Worm (Caenorhabditis elegans) whole organism, young adult: Measurements from ENCODE around the gene F08F1.4.
A peak's percentile ranks its signal among the peaks of the same experiment; 100 is the strongest.

Experiments used
- B0019.2 ChIP-seq: fragments of 200-800 bp; sonication (Bioruptor generic); conservative IDR thresholded peaks from 2 replicates; pipeline ENCODE4 v1.3.6; 2022; ENCODE audit warnings: missing genetic modification reagents, missing genetic modification characterization, missing compliant biosample characterization
- B0261.1 ChIP-seq: sonication (generic microtip); optimal IDR thresholded peaks from 2 replicates; lab custom pipeline; 2016; ENCODE audit warnings: mild to moderate bottlenecking, missing genetic modification characterization, moderate library complexity, missing compliant biosample characterization
- C06A6.2 ChIP-seq: fragments of 200-800 bp; sonication (Bioruptor generic); conservative IDR thresholded peaks from 2 replicates; pipeline ENCODE4 v1.3.6; 2022; ENCODE audit warnings: missing genetic modification characterization, missing compliant biosample characterization
- F10E7.11 ChIP-seq: sonication (generic microtip); optimal IDR thresholded peaks from 2 replicates; lab custom pipeline; 2017; ENCODE audit warnings: mild to moderate bottlenecking, missing genetic modification characterization, moderate library complexity, missing compliant biosample characterization
- F23B12.7 ChIP-seq: sonication (generic microtip); optimal IDR thresholded peaks from 2 replicates; lab custom pipeline; 2017; ENCODE audit warnings: missing genetic modification characterization, mild to moderate bottlenecking, missing compliant biosample characterization, antibody characterized with exemption, moderate library complexity; ENCODE audit not compliant: insufficient read depth
- F55B11.4 ChIP-seq: sonication (generic microtip); optimal IDR thresholded peaks from 2 replicates; lab custom pipeline; 2016; ENCODE audit warnings: missing compliant biosample characterization, missing genetic modification characterization, borderline replicate concordance; ENCODE audit not compliant: insufficient read depth
- F57C9.4 ChIP-seq: sonication (generic microtip); optimal IDR thresholded peaks from 2 replicates; lab custom pipeline; 2017; ENCODE audit warnings: mild to moderate bottlenecking, missing genetic modification characterization, missing compliant biosample characterization
- K12H6.12 ChIP-seq: fragments of 200-800 bp; sonication (Bioruptor generic); optimal IDR thresholded peaks from 2 replicates; lab custom pipeline; 2018; ENCODE audit warnings: mild to moderate bottlenecking, missing genetic modification characterization, missing compliant biosample characterization
- T07F8.4 ChIP-seq: sonication (generic microtip); optimal IDR thresholded peaks from 2 replicates; lab custom pipeline; 2016; ENCODE audit warnings: mild to moderate bottlenecking, missing genetic modification characterization, moderate library complexity, missing compliant biosample characterization
- Y53G8AR.9 ChIP-seq: fragments of 200-800 bp; sonication (Bioruptor generic); conservative IDR thresholded peaks from 2 replicates; pipeline ENCODE4 v1.3.6; 2022; ENCODE audit warnings: missing genetic modification reagents, missing genetic modification characterization, missing compliant biosample characterization
- Y95B8A.8 ChIP-seq: fragments of 200-800 bp; sonication (Bioruptor generic); IDR thresholded peaks from 2 replicates; pipeline ENCODE4 v1.3.6; 2022; ENCODE audit warnings: missing genetic modification reagents, missing genetic modification characterization, missing compliant biosample characterization
- ama-1 ChIP-seq, 3 experiments: fragments of 150-350 bp in 1 of 3; sonication (generic microtip) in 2 of 3; optimal IDR thresholded peaks; 2 replicates each; lab custom pipeline; 2014 to 2018; ENCODE audit warnings: missing biosample characterization in 2 of 3, missing genetic modification characterization in 2 of 3, missing genetic modification reagents in 2 of 3
- attf-5 ChIP-seq: fragments of 200-800 bp; sonication (Bioruptor generic); optimal IDR thresholded peaks from 2 replicates; lab custom pipeline; 2018; ENCODE audit warnings: mild to moderate bottlenecking, missing genetic modification characterization, missing compliant biosample characterization
- attf-6 ChIP-seq: fragments of 200-800 bp; sonication (Bioruptor generic); IDR thresholded peaks from 2 replicates; pipeline ENCODE4 v1.3.6; 2022; ENCODE audit warnings: missing genetic modification reagents, missing genetic modification characterization, missing compliant biosample characterization
- ccch-3 ChIP-seq: fragments of 200-800 bp; sonication (Bioruptor generic); optimal IDR thresholded peaks from 2 replicates; lab custom pipeline; 2018; ENCODE audit warnings: mild to moderate bottlenecking, missing genetic modification characterization, missing compliant biosample characterization
- cebp-1 ChIP-seq, 2 experiments: fragments of 200-800 bp in 1 of 2; sonication (Bioruptor generic) in 1 of 2; sonication (generic microtip) in 1 of 2; IDR thresholded peaks in 1 of 2; optimal IDR thresholded peaks in 1 of 2; 2 replicates each; pipeline versions ENCODE4 v1.3.6 to Lab custom; 2017 to 2022; ENCODE audit warnings: missing compliant biosample characterization in 2 of 2, missing genetic modification characterization in 2 of 2, mild to moderate bottlenecking in 1 of 2, missing genetic modification reagents in 1 of 2, moderate library complexity in 1 of 2
- ceh-27 ChIP-seq: fragments of 200-800 bp; sonication (Bioruptor generic); optimal IDR thresholded peaks from 2 replicates; lab custom pipeline; 2018; ENCODE audit warnings: mild to moderate bottlenecking, missing genetic modification characterization, moderate library complexity, missing compliant biosample characterization
- chd-7 ChIP-seq: sonication (generic microtip); optimal IDR thresholded peaks from 2 replicates; lab custom pipeline; 2016; ENCODE audit warnings: mild to moderate bottlenecking, missing genetic modification characterization, moderate library complexity, missing compliant biosample characterization
- die-1 ChIP-seq: sonication (generic microtip); optimal IDR thresholded peaks from 2 replicates; lab custom pipeline; 2016; ENCODE audit warnings: missing genotype, mild to moderate bottlenecking, missing genetic modification characterization, missing compliant biosample characterization
- dpff-1 ChIP-seq: sonication (generic microtip); optimal IDR thresholded peaks from 2 replicates; lab custom pipeline; 2017; ENCODE audit warnings: mild to moderate bottlenecking, missing genetic modification characterization, missing compliant biosample characterization
- dpl-1 ChIP-seq: fragments of 150-350 bp; optimal IDR thresholded peaks from 2 replicates; lab custom pipeline; 2014; ENCODE audit warnings: missing biosample characterization, missing genetic modification reagents, missing genetic modification characterization
- egl-44 ChIP-seq: fragments of 200-800 bp; sonication (Bioruptor generic); IDR thresholded peaks from 2 replicates; pipeline ENCODE4 v1.3.6; 2022; ENCODE audit warnings: missing genetic modification reagents, missing genetic modification characterization, missing compliant biosample characterization
- egrh-3 ChIP-seq: fragments of 200-800 bp; sonication (Bioruptor generic); IDR thresholded peaks from 2 replicates; pipeline ENCODE4 v1.3.6; 2022; ENCODE audit warnings: missing genetic modification reagents, missing genetic modification characterization, missing compliant biosample characterization
- gei-17 ChIP-seq: fragments of 200-800 bp; sonication (Bioruptor generic); optimal IDR thresholded peaks from 2 replicates; lab custom pipeline; 2018; ENCODE audit warnings: mild to moderate bottlenecking, missing genetic modification characterization, missing compliant biosample characterization
- him-1 ChIP-seq: sonication (generic microtip); optimal IDR thresholded peaks from 2 replicates; lab custom pipeline; 2016; ENCODE audit warnings: missing genotype, missing genetic modification reagents, missing genetic modification characterization, missing compliant biosample characterization
- hlh-26 ChIP-seq: fragments of 200-800 bp; sonication (Bioruptor generic); conservative IDR thresholded peaks from 2 replicates; pipeline ENCODE4 v1.3.6; 2022; ENCODE audit warnings: missing genetic modification reagents, missing genetic modification characterization, missing compliant biosample characterization
- hmg-1.2 ChIP-seq: fragments of 200-800 bp; sonication (Bioruptor generic); IDR thresholded peaks from 2 replicates; pipeline ENCODE4 v1.3.6; 2022; ENCODE audit warnings: missing genetic modification reagents, missing genetic modification characterization, missing compliant biosample characterization
- hmg-20 ChIP-seq: fragments of 200-800 bp; sonication (Bioruptor generic); IDR thresholded peaks from 2 replicates; pipeline ENCODE4 v1.3.6; 2022; ENCODE audit warnings: missing genetic modification reagents, missing genetic modification characterization, missing compliant biosample characterization
- lin-54 ChIP-seq: fragments of 200-800 bp; sonication (Bioruptor generic); optimal IDR thresholded peaks from 2 replicates; lab custom pipeline; 2018; ENCODE audit warnings: mild to moderate bottlenecking, missing genetic modification characterization, missing compliant biosample characterization
- lir-1 ChIP-seq: fragments of 200-800 bp; sonication (Bioruptor generic); conservative IDR thresholded peaks from 2 replicates; pipeline ENCODE4 v1.3.6; 2022; ENCODE audit warnings: missing genetic modification reagents, missing genetic modification characterization, missing compliant biosample characterization
- lsy-27 ChIP-seq: sonication (generic microtip); optimal IDR thresholded peaks from 2 replicates; lab custom pipeline; 2017; ENCODE audit warnings: missing genetic modification characterization, mild to moderate bottlenecking, missing compliant biosample characterization, antibody characterized with exemption, missing genotype, borderline replicate concordance; ENCODE audit not compliant: insufficient read depth
- madf-6 ChIP-seq: fragments of 200-800 bp; sonication (Bioruptor generic); IDR thresholded peaks from 2 replicates; pipeline ENCODE4 v1.3.6; 2022; ENCODE audit warnings: missing genetic modification reagents, missing genetic modification characterization, missing compliant biosample characterization
- mel-28 ChIP-seq: sonication (generic microtip); optimal IDR thresholded peaks from 2 replicates; lab custom pipeline; 2016; ENCODE audit warnings: borderline replicate concordance, mild to moderate bottlenecking, missing genetic modification characterization, missing compliant biosample characterization
- nfya-1 ChIP-seq: sonication (generic microtip); optimal IDR thresholded peaks from 2 replicates; lab custom pipeline; 2017; ENCODE audit warnings: antibody characterized with exemption, missing compliant biosample characterization, missing genetic modification characterization, borderline replicate concordance; ENCODE audit not compliant: insufficient read depth
- nhr-179 ChIP-seq: sonication (generic microtip); optimal IDR thresholded peaks from 2 replicates; lab custom pipeline; 2016; ENCODE audit warnings: mild to moderate bottlenecking, missing genetic modification characterization, missing compliant biosample characterization
- rcor-1 ChIP-seq: fragments of 200-800 bp; sonication (Bioruptor generic); IDR thresholded peaks from 2 replicates; pipeline ENCODE4 v1.3.6; 2022; ENCODE audit warnings: missing genetic modification reagents, missing genetic modification characterization, missing compliant biosample characterization
- sdz-38 ChIP-seq: sonication (generic microtip); optimal IDR thresholded peaks from 2 replicates; lab custom pipeline; 2016; ENCODE audit warnings: missing genotype, missing genetic modification characterization, missing compliant biosample characterization
- snpc-1.3 ChIP-seq: sonication (generic microtip); optimal IDR thresholded peaks from 2 replicates; lab custom pipeline; 2017; ENCODE audit warnings: missing genetic modification characterization, mild to moderate bottlenecking, missing compliant biosample characterization, antibody characterized with exemption, moderate library complexity, missing genotype, missing genetic modification reagents; ENCODE audit not compliant: insufficient read depth
- snpc-3.4 ChIP-seq: sonication (generic microtip); optimal IDR thresholded peaks from 2 replicates; lab custom pipeline; 2017; ENCODE audit warnings: missing genetic modification characterization, mild to moderate bottlenecking, missing compliant biosample characterization, antibody characterized with exemption, moderate library complexity, missing genotype, missing genetic modification reagents
- somi-1 ChIP-seq: fragments of 200-800 bp; sonication (Bioruptor generic); optimal IDR thresholded peaks from 2 replicates; lab custom pipeline; 2018; ENCODE audit warnings: mild to moderate bottlenecking, missing genetic modification characterization, missing compliant biosample characterization
- ztf-18 ChIP-seq: sonication (generic microtip); optimal IDR thresholded peaks from 2 replicates; lab custom pipeline; 2016; ENCODE audit warnings: missing genotype, mild to moderate bottlenecking, missing genetic modification characterization, missing compliant biosample characterization
- ztf-28 ChIP-seq: fragments of 200-800 bp; sonication (Bioruptor generic); IDR thresholded peaks from 2 replicates; pipeline ENCODE4 v1.3.6; 2022; ENCODE audit warnings: missing genetic modification reagents, missing genetic modification characterization, missing compliant biosample characterization

Gene F08F1.4

DNA sequence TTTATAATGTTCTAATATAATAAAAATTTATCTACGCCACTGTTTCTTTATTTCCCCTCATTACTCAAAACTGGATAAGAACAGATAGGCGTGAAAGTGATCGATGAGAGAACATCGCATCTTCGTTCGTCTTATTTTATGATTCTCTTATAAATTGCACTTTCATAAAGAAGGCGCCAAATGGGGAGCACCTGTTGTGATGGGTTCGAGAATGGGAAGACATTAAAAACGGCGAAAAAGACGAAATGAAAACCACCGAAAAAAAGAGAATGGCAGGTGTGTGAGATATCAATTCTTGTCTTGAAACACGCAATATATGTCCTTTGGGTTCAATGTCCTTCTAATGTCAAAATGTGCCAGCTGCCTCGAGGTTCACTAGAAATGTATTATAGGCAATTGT is 19.0 kb upstream of the F08F1.4 start:
- TF ChIP-seq lsy-27 (tag; lab: Kevin White, UChicago): no peak
- no peak for TF ChIP-seq somi-1 (GFP tag; lab: Kevin White, UChicago)
- TF ChIP-seq B0261.1 (tag; lab: Kevin White, UChicago): no peak
- TF ChIP-seq hlh-26 (GFP tag; lab: Robert Waterston, UW): no peak
- no peak for TF ChIP-seq lir-1
- no peak for TF ChIP-seq dpff-1 (tag; lab: Kevin White, UChicago)
- no peak for TF ChIP-seq lin-54 (GFP tag; lab: Kevin White, UChicago)
- TF ChIP-seq die-1 (tag; lab: Kevin White, UChicago): no peak
- TF ChIP-seq egl-44: no peak
- no peak for TF ChIP-seq T07F8.4 (tag; lab: Kevin White, UChicago)
- no peak for TF ChIP-seq him-1 (tag; lab: Kevin White, UChicago)
- TF ChIP-seq rcor-1 (GFP tag; lab: Robert Waterston, UW): no peak
- TF ChIP-seq C06A6.2 (GFP tag; lab: Robert Waterston, UW): no peak

DNA sequence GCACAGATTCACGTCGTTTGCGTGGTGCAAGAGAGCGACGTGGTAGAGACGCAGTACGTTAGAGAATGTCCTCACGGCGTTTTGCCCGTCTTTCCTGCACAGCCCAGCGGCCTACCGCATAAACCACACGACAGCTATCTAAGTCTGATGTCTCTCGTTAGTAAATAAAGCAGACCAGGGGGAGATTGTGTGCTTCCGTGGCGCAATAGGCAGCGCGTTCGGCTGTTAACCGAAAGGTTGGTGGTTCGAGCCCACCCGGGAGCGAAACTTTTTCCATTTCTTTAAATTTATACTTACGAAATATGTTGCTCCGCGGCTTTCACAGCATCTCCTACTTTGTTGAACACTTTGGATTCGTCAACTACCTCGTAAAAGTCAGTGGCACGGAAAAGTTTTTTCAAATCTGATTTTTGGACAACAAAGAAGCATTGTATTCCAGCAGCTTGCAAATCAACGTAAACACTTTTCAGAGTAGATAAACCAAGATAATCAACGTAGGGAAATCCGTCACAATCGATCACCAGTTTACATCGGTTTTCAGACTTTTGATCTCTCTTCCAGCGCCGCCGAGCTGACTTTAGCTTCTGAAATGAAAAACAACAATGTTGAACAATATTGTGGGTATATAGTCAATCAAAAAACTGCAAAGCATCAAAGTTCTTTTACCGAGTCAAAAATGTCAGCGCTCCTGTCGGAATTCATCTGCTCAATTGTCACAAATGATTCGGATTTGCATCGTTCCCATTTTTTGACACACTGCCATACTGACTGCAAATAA is 8.7 kb upstream of the F08F1.4 start:
- TF ChIP-seq mel-28 (tag; lab: Kevin White, UChicago) (peak; percentile 74), F57C9.4 (tag; lab: Kevin White, UChicago) (peak; percentile 70), ztf-28 (peak; percentile 87; the same call in 1 of the 2 replicates), snpc-3.4 (tag; lab: Kevin White, UChicago) (peak; percentile 76), madf-6 (peak; percentile 59; the same call in 1 of the 2 replicates), ccch-3 (peak; percentile 78), ama-1 (optimal IDR thresholded peaks at IDR 0.05; lab: Kevin White, UChicago) (no peak), ama-1 (GFP tag; optimal IDR thresholded peaks at IDR 0.05; lab: Kevin White, UChicago) (peak; percentile 62 to 86), lsy-27 (tag; lab: Kevin White, UChicago) (peak; percentile 12), attf-6 (peak; percentile 79), F23B12.7 (tag; lab: Kevin White, UChicago) (peak; percentile 86), Y95B8A.8 (GFP tag; lab: Robert Waterston, UW) (peak; percentile 52; the same call in 1 of the 2 replicates), gei-17 (GFP tag; lab: Kevin White, UChicago) (peak; percentile 84), cebp-1 (GFP tag; IDR thresholded peaks at IDR 0.05; lab: Robert Waterston, UW) (peak; percentile 86), cebp-1 (tag; optimal IDR thresholded peaks at IDR 0.05; lab: Kevin White, UChicago) (peak; percentile 95), Y53G8AR.9 (peak; percentile 86), F55B11.4 (tag; lab: Kevin White, UChicago) (no peak), hmg-1.2 (peak; percentile 93), attf-5 (peak; percentile 91), hmg-20 (GFP tag; lab: Robert Waterston, UW) (peak; percentile 90), nfya-1 (tag; lab: Kevin White, UChicago) (no peak), dpl-1 (GFP tag; lab: Kevin White, UChicago) (no peak), K12H6.12 (peak; percentile 91), sdz-38 (peak; percentile 68), B0019.2 (GFP tag; lab: Robert Waterston, UW) (0 out of 2 replicates have a peak, but pooled peaks have one; percentile 38), nhr-179 (tag; lab: Kevin White, UChicago) (peak; percentile 84), ztf-18 (peak; percentile 79), snpc-1.3 (peak; percentile 83), ceh-27 (GFP tag; lab: Kevin White, UChicago) (peak; percentile 94), chd-7 (tag; lab: Kevin White, UChicago) (peak; percentile 95), T07F8.4 (tag; lab: Kevin White, UChicago) (peak; percentile 89), F10E7.11 (peak; percentile 74), C06A6.2 (GFP tag; lab: Robert Waterston, UW) (peak; percentile 78; the same call in 1 of the 2 replicates), egrh-3 (GFP tag; lab: Robert Waterston, UW) (peak; percentile 58)
